Worm (Caenorhabditis elegans): ENCODE data around the gene enpl-1.

Gene enpl-1

ce11 chrIV:11149454-11150163, 30.5 kb downstream of the enpl-1 start, which contains the start of the genes F01G4.6 and pfd-1 (continued):
- peak; percentile 89 for TF ChIP-seq tlf-1 (GFP tag; optimal IDR thresholded peaks at IDR 0.05)
- TF ChIP-seq ccch-3 (GFP tag; optimal IDR thresholded peaks at IDR 0.05), result no peak
- peak; percentile 65; the same call in 1 of the 2 replicates for TF ChIP-seq hmg-1.2 (GFP tag; IDR thresholded peaks at IDR 0.05)
- peak; percentile 22 for TF ChIP-seq snpc-1.3 (tag; optimal IDR thresholded peaks at IDR 0.05; ENCODE audit: insufficient read depth)
- peak; percentile 95 for TF ChIP-seq nfyb-1 (GFP tag; IDR thresholded peaks at IDR 0.05)
- TF ChIP-seq zfh-2 (GFP tag; conservative IDR thresholded peaks at IDR 0.05), result 0 out of 2 replicates have a peak, but pooled peaks have one; percentile 13
- TF ChIP-seq Y95B8A.8 (GFP tag; IDR thresholded peaks at IDR 0.05), result 0 out of 2 replicates have a peak, but pooled peaks have one; percentile 49
- peak; percentile 85 for TF ChIP-seq ZK185.1 (tag; optimal IDR thresholded peaks at IDR 0.05; ENCODE audit: poor library complexity, severe bottlenecking)
- peak; percentile 57 for TF ChIP-seq snpc-3.4 (tag; optimal IDR thresholded peaks at IDR 0.05)
- peak; percentile 23 for TF ChIP-seq F22D6.2 (tag; optimal IDR thresholded peaks at IDR 0.05)
- no peak for TF ChIP-seq fkh-3 (tag; optimal IDR thresholded peaks at IDR 0.05)
- peak; percentile 85 for TF ChIP-seq Y53G8AR.9 (GFP tag; conservative IDR thresholded peaks at IDR 0.05)
- TF ChIP-seq rpc-1 (optimal IDR thresholded peaks at IDR 0.05), result no peak
- TF ChIP-seq rpc-1 (tag; optimal IDR thresholded peaks at IDR 0.05), result no peak
- no peak for TF ChIP-seq F39B2.1 (GFP tag; IDR thresholded peaks at IDR 0.05)
- TF ChIP-seq K11D2.4 (GFP tag; IDR thresholded peaks at IDR 0.05), result peak; percentile 88
- peak; percentile 18 for TF ChIP-seq snpc-4 (GFP tag; optimal IDR thresholded peaks at IDR 0.05)
- TF ChIP-seq snpc-4 (tag; optimal IDR thresholded peaks at IDR 0.05), result peak; percentile 39 to 68 (median 58)
- TF ChIP-seq chd-7 (tag; optimal IDR thresholded peaks at IDR 0.05), result peak; percentile 11
- TF ChIP-seq pha-4 (tag; optimal IDR thresholded peaks at IDR 0.05), result peak; percentile 69
- no peak for TF ChIP-seq lin-26 (GFP tag; IDR thresholded peaks at IDR 0.05)
- TF ChIP-seq ceh-91 (GFP tag; IDR thresholded peaks at IDR 0.05), result 0 out of 2 replicates have a peak, but pooled peaks have one; percentile 27
- TF ChIP-seq nhr-179 (tag; optimal IDR thresholded peaks at IDR 0.05), result no peak
- TF ChIP-seq atf-7 (tag; optimal IDR thresholded peaks at IDR 0.05), result peak; percentile 50
- no peak for TF ChIP-seq lag-1 (GFP tag; IDR thresholded peaks at IDR 0.05)
- peak; percentile 59 for TF ChIP-seq attf-5 (GFP tag; optimal IDR thresholded peaks at IDR 0.05)
- TF ChIP-seq Y79H2A.3 (GFP tag; conservative IDR thresholded peaks at IDR 0.05), result no peak
- TF ChIP-seq C06A6.2 (GFP tag; conservative IDR thresholded peaks at IDR 0.05), result peak; percentile 87
- TF ChIP-seq ztf-25 (GFP tag; IDR thresholded peaks at IDR 0.05), result no peak
- peak; percentile 37 for TF ChIP-seq repo-1 (tag; optimal IDR thresholded peaks at IDR 0.05)
- TF ChIP-seq ceh-100 (GFP tag; IDR thresholded peaks at IDR 0.05), result peak; percentile 73
- peak; percentile 72 for TF ChIP-seq ceh-27 (GFP tag; optimal IDR thresholded peaks at IDR 0.05)
- peak; percentile 73 for TF ChIP-seq F23B12.7 (tag; optimal IDR thresholded peaks at IDR 0.05; ENCODE audit: insufficient read depth)
- TF ChIP-seq efl-1 (GFP tag; optimal IDR thresholded peaks at IDR 0.05), result peak; percentile 50
- TF ChIP-seq rcor-1 (GFP tag; IDR thresholded peaks at IDR 0.05), result peak; percentile 78; the same call in 1 of the 2 replicates
- peak; percentile 41; the same call in 1 of the 2 replicates for TF ChIP-seq Y67H2A.10 (GFP tag; conservative IDR thresholded peaks at IDR 0.05)
- TF ChIP-seq tbp1 (GFP tag; optimal IDR thresholded peaks at IDR 0.05), result peak; percentile 69
- TF ChIP-seq let-526 (GFP tag; IDR thresholded peaks at IDR 0.05), result no peak
- no peak for TF ChIP-seq tbx-9 (tag; optimal IDR thresholded peaks at IDR 0.05; ENCODE audit: borderline replicate concordance)
- no peak; the same call in 1 of the 2 replicates for TF ChIP-seq C17E4.6 (GFP tag; IDR thresholded peaks at IDR 0.05)
- TF ChIP-seq B0336.3 (GFP tag; IDR thresholded peaks at IDR 0.05), result 0 out of 2 replicates have a peak, but pooled peaks have one; percentile 64
- peak in 1 of 3 experiments; percentile 91 for TF ChIP-seq lin-35 (GFP tag; optimal IDR thresholded peaks at IDR 0.05)
- peak; percentile 85 for TF ChIP-seq ekl-4 (GFP tag; IDR thresholded peaks at IDR 0.05)
- peak; percentile 68 for TF ChIP-seq K12H6.12 (tag; optimal IDR thresholded peaks at IDR 0.05)
- peak; percentile 1 for TF ChIP-seq somi-1 (GFP tag; optimal IDR thresholded peaks at IDR 0.05)
- peak in 1 of 2 experiments; percentile 79 for TF ChIP-seq let-607 (tag; optimal IDR thresholded peaks at IDR 0.05)

Measured in whole organism, young adult.